Worm (Caenorhabditis elegans) whole organism, late embryonic: ENCODE results near the gene fbxb-71.

ENCODE experiments used
- C38D4.7 ChIP-seq: fragments of 200-800 bp; sonication (Bioruptor generic); optimal IDR thresholded peaks from 2 replicates; lab custom pipeline; 2018; ENCODE audit warnings: mild to moderate bottlenecking, missing genetic modification characterization, moderate library complexity, missing compliant biosample characterization
- F13H6.1 ChIP-seq: sonication (generic microtip); optimal IDR thresholded peaks from 2 replicates; lab custom pipeline; 2016; ENCODE audit warnings: missing genetic modification characterization, missing compliant biosample characterization
- K02D7.2 ChIP-seq: sonication (generic microtip); optimal IDR thresholded peaks from 2 replicates; lab custom pipeline; 2017; ENCODE audit warnings: mild to moderate bottlenecking, missing genetic modification characterization, missing compliant biosample characterization
- K09A11.1 ChIP-seq: sonication (generic microtip); optimal IDR thresholded peaks from 2 replicates; lab custom pipeline; 2017; ENCODE audit warnings: antibody characterized with exemption, mild to moderate bottlenecking, missing genetic modification characterization, missing compliant biosample characterization; ENCODE audit not compliant: insufficient read depth
- Y22D7AL.16 ChIP-seq: sonication (generic microtip); optimal IDR thresholded peaks from 2 replicates; lab custom pipeline; 2016; ENCODE audit warnings: missing genetic modification characterization, missing compliant biosample characterization
- ahr-1 ChIP-seq: sonication (generic microtip); optimal IDR thresholded peaks from 2 replicates; lab custom pipeline; 2016; ENCODE audit warnings: missing genetic modification characterization, missing compliant biosample characterization
- ceh-14 ChIP-seq: sonication (generic microtip); optimal IDR thresholded peaks from 2 replicates; lab custom pipeline; 2016; ENCODE audit warnings: missing genotype, missing genetic modification characterization, missing compliant biosample characterization
- ceh-19 ChIP-seq: fragments of 200-800 bp; sonication (Bioruptor generic); optimal IDR thresholded peaks from 2 replicates; lab custom pipeline; 2018; ENCODE audit warnings: mild to moderate bottlenecking, missing genetic modification characterization, missing compliant biosample characterization
- ceh-2 ChIP-seq: sonication (generic microtip); optimal IDR thresholded peaks from 2 replicates; lab custom pipeline; 2016; ENCODE audit warnings: missing genotype, missing genetic modification characterization, missing compliant biosample characterization
- ceh-22 ChIP-seq: sonication (generic microtip); optimal IDR thresholded peaks from 2 replicates; lab custom pipeline; 2017; ENCODE audit warnings: missing biosample characterization, missing genetic modification characterization
- ceh-30 ChIP-seq: fragments of 150-350 bp; optimal IDR thresholded peaks from 2 replicates; lab custom pipeline; 2014; ENCODE audit warnings: missing biosample characterization, missing genetic modification characterization
- ceh-31 ChIP-seq: sonication (generic microtip); optimal IDR thresholded peaks from 2 replicates; lab custom pipeline; 2016; ENCODE audit warnings: missing genetic modification characterization, missing compliant biosample characterization
- ceh-34 ChIP-seq: sonication (generic microtip); optimal IDR thresholded peaks from 2 replicates; lab custom pipeline; 2016; ENCODE audit warnings: mild to moderate bottlenecking, missing genetic modification characterization, missing compliant biosample characterization
- ceh-48 ChIP-seq: sonication (generic microtip); optimal IDR thresholded peaks from 2 replicates; lab custom pipeline; 2016; ENCODE audit warnings: missing genetic modification characterization, inconsistent platforms, missing compliant biosample characterization
- ceh-6 ChIP-seq: fragments of 200-800 bp; sonication (Bioruptor generic); optimal IDR thresholded peaks from 2 replicates; lab custom pipeline; 2018; ENCODE audit warnings: mild to moderate bottlenecking, missing genetic modification characterization, missing compliant biosample characterization
- ceh-9 ChIP-seq: sonication (generic microtip); optimal IDR thresholded peaks from 2 replicates; lab custom pipeline; 2016; ENCODE audit warnings: mild to moderate bottlenecking, missing genetic modification characterization, inconsistent platforms, missing compliant biosample characterization
- dmd-4 ChIP-seq: sonication (generic microtip); optimal IDR thresholded peaks from 2 replicates; lab custom pipeline; 2016; ENCODE audit warnings: borderline replicate concordance, missing genetic modification characterization, missing compliant biosample characterization
- dve-1 ChIP-seq: sonication (generic microtip); optimal IDR thresholded peaks from 2 replicates; lab custom pipeline; 2017; ENCODE audit warnings: antibody characterized with exemption, mild to moderate bottlenecking, missing genetic modification characterization, missing compliant biosample characterization
- elt-2 ChIP-seq: sonication (generic microtip); optimal IDR thresholded peaks from 2 replicates; lab custom pipeline; 2016; ENCODE audit warnings: missing genetic modification reagents, missing genetic modification characterization, missing compliant biosample characterization
- elt-4 ChIP-seq: sonication (generic microtip); optimal IDR thresholded peaks from 2 replicates; lab custom pipeline; 2016; ENCODE audit warnings: missing genetic modification characterization, missing compliant biosample characterization
- eyg-1 ChIP-seq: sonication (generic microtip); optimal IDR thresholded peaks from 2 replicates; lab custom pipeline; 2016; ENCODE audit warnings: missing genotype, missing genetic modification characterization, missing compliant biosample characterization
- fax-1 ChIP-seq: sonication (generic microtip); optimal IDR thresholded peaks from 2 replicates; lab custom pipeline; 2016; ENCODE audit warnings: missing genotype, missing genetic modification characterization, missing compliant biosample characterization
- fkh-10 ChIP-seq: fragments of 150-350 bp; optimal IDR thresholded peaks from 2 replicates; lab custom pipeline; 2014; ENCODE audit warnings: missing biosample characterization, missing genetic modification reagents, missing genetic modification characterization
- hlh-13 ChIP-seq: fragments of 200-800 bp; sonication (Bioruptor generic); optimal IDR thresholded peaks from 2 replicates; lab custom pipeline; 2018; ENCODE audit warnings: mild to moderate bottlenecking, missing genetic modification characterization, missing compliant biosample characterization
- hlh-30 ChIP-seq: sonication (generic microtip); optimal IDR thresholded peaks from 2 replicates; lab custom pipeline; 2017; ENCODE audit warnings: antibody characterized with exemption, missing genetic modification characterization, missing compliant biosample characterization; ENCODE audit not compliant: insufficient read depth
- hlh-6 ChIP-seq: sonication (generic microtip); optimal IDR thresholded peaks from 2 replicates; lab custom pipeline; 2016; ENCODE audit warnings: missing genotype, missing genetic modification characterization, missing compliant biosample characterization
- lim-6 ChIP-seq: sonication (generic microtip); optimal IDR thresholded peaks from 2 replicates; lab custom pipeline; 2016; ENCODE audit warnings: missing genetic modification characterization, missing compliant biosample characterization
- nfya-1 ChIP-seq: sonication (generic microtip); optimal IDR thresholded peaks from 2 replicates; lab custom pipeline; 2017; ENCODE audit warnings: missing genetic modification characterization, mild to moderate bottlenecking, missing compliant biosample characterization, antibody characterized with exemption, moderate library complexity
- nhr-232 ChIP-seq: sonication (generic microtip); optimal IDR thresholded peaks from 2 replicates; lab custom pipeline; 2016; ENCODE audit warnings: missing genetic modification characterization, missing compliant biosample characterization
- pat-9 ChIP-seq: fragments of 200-800 bp; sonication (Bioruptor generic); optimal IDR thresholded peaks from 2 replicates; lab custom pipeline; 2018; ENCODE audit warnings: mild to moderate bottlenecking, missing genetic modification characterization, moderate library complexity, missing compliant biosample characterization
- pha-2 ChIP-seq: sonication (generic microtip); optimal IDR thresholded peaks from 2 replicates; lab custom pipeline; 2017; ENCODE audit warnings: mild to moderate bottlenecking, missing genetic modification characterization, missing compliant biosample characterization
- pha-4 ChIP-seq: fragments of 150-350 bp; optimal IDR thresholded peaks from 2 replicates; lab custom pipeline; 2018; ENCODE audit warnings: missing biosample characterization, missing genetic modification reagents, missing genetic modification characterization
- pros-1 ChIP-seq: fragments of 150-350 bp; optimal IDR thresholded peaks from 2 replicates; lab custom pipeline; 2014; ENCODE audit warnings: missing biosample characterization, missing genetic modification reagents, missing genetic modification characterization
- rnt-1 ChIP-seq: sonication (generic microtip); optimal IDR thresholded peaks from 2 replicates; lab custom pipeline; 2016; ENCODE audit warnings: missing genetic modification characterization, missing compliant biosample characterization
- syd-9 ChIP-seq: sonication (generic microtip); optimal IDR thresholded peaks from 2 replicates; lab custom pipeline; 2016; ENCODE audit warnings: mild to moderate bottlenecking, missing genetic modification characterization, moderate library complexity, missing compliant biosample characterization
- tbx-2 ChIP-seq: sonication (generic microtip); optimal IDR thresholded peaks from 2 replicates; lab custom pipeline; 2016; ENCODE audit warnings: missing genetic modification characterization, missing compliant biosample characterization
- ttx-3 ChIP-seq: sonication (generic microtip); optimal IDR thresholded peaks from 2 replicates; lab custom pipeline; 2016; ENCODE audit warnings: missing genetic modification reagents, missing genetic modification characterization, missing compliant biosample characterization
- ztf-16 ChIP-seq: sonication (generic microtip); optimal IDR thresholded peaks from 2 replicates; lab custom pipeline; 2017; ENCODE audit warnings: missing genetic modification characterization, missing compliant biosample characterization

Gene fbxb-71

ce11 chrX:3262600-3262999 is at the start of gene fbxb-71:
TSS of gene fbxb-71 (plus strand) at chrX:3262900.
- TF ChIP-seq pros-1 (tag; lab: Kevin White, UChicago), result no peak
- TF ChIP-seq elt-4 (tag; lab: Kevin White, UChicago), result no peak
- TF ChIP-seq ceh-19, result no peak
- TF ChIP-seq dve-1 (tag; lab: Kevin White, UChicago), result no peak
- no peak for TF ChIP-seq ceh-14 (tag; lab: Kevin White, UChicago)
- no peak for TF ChIP-seq hlh-13 (GFP tag; lab: Kevin White, UChicago)

- TF ChIP-seq F13H6.1 (tag; lab: Kevin White, UChicago), result no peak
- TF ChIP-seq dmd-4 (tag; lab: Kevin White, UChicago), result no peak
- TF ChIP-seq ceh-14 (tag; lab: Kevin White, UChicago), result no peak
- TF ChIP-seq rnt-1 (tag; lab: Kevin White, UChicago), result no peak
- TF ChIP-seq nfya-1 (tag; lab: Kevin White, UChicago), result no peak
- TF ChIP-seq ceh-31 (tag; lab: Kevin White, UChicago), result no peak
- no peak for TF ChIP-seq ttx-3 (tag; lab: Kevin White, UChicago)
- TF ChIP-seq ceh-2 (tag; lab: Kevin White, UChicago), result no peak
- TF ChIP-seq pha-4 (tag; lab: Kevin White, UChicago), result no peak
- no peak for TF ChIP-seq hlh-6 (tag; lab: Kevin White, UChicago)
- TF ChIP-seq pat-9 (tag; lab: Kevin White, UChicago), result no peak
- no peak for TF ChIP-seq elt-2 (tag; lab: Kevin White, UChicago)
- no peak for TF ChIP-seq lim-6 (tag; lab: Kevin White, UChicago)
- TF ChIP-seq ztf-16 (tag; lab: Kevin White, UChicago), result no peak
- no peak for TF ChIP-seq ceh-30 (tag; lab: Kevin White, UChicago)
Measured at ce11 chrX:3216698-3217097, 46.0 kb upstream of the fbxb-71 start.

- TF ChIP-seq hlh-13 (GFP tag; lab: Kevin White, UChicago) (no peak), ceh-19 (no peak), F13H6.1 (tag; lab: Kevin White, UChicago) (no peak), pha-2 (tag; lab: Kevin White, UChicago) (no peak), hlh-30 (tag; lab: Kevin White, UChicago) (no peak), elt-2 (tag; lab: Kevin White, UChicago) (peak; percentile 82), ahr-1 (no peak)
Measured at ce11 chrX:3218040-3218795, 44.5 kb upstream of the fbxb-71 start.

- no peak for TF ChIP-seq fkh-10
- no peak for TF ChIP-seq K09A11.1 (tag; lab: Kevin White, UChicago)
- TF ChIP-seq ceh-22 (tag; lab: Kevin White, UChicago), result no peak
- TF ChIP-seq ceh-34 (tag; lab: Kevin White, UChicago), result no peak
- TF ChIP-seq fax-1 (tag; lab: Kevin White, UChicago), result no peak
- TF ChIP-seq K02D7.2 (tag; lab: Kevin White, UChicago), result no peak
- TF ChIP-seq pha-2 (tag; lab: Kevin White, UChicago), result no peak
Measured at ce11 chrX:3220267-3220666, 42.4 kb upstream of the fbxb-71 start, which contains the start of gene rgl-1. TSS of gene rgl-1 (minus strand) at chrX:3220367.

ce11 chrX:3223135-3223534 is 39.6 kb upstream of the fbxb-71 start:
- TF ChIP-seq Y22D7AL.16 (tag; lab: Kevin White, UChicago) (no peak), nhr-232 (tag; lab: Kevin White, UChicago) (no peak), syd-9 (tag; lab: Kevin White, UChicago) (no peak), ceh-9 (tag; lab: Kevin White, UChicago) (no peak), lim-6 (tag; lab: Kevin White, UChicago) (no peak), C38D4.7 (GFP tag; lab: Kevin White, UChicago) (no peak), ceh-48 (tag; lab: Kevin White, UChicago) (peak; percentile 37), ceh-6 (GFP tag; lab: Kevin White, UChicago) (no peak), tbx-2 (tag; lab: Kevin White, UChicago) (peak; percentile 15), eyg-1 (tag; lab: Kevin White, UChicago) (no peak)
